Worm (Caenorhabditis elegans): ENCODE results near the gene F07B10.7.

F07B10.7 gene

ce11 chrV:11251798-11252197, 8.7 kb downstream of the F07B10.7 start (continued):
- TF ChIP-seq cebp-1 (GFP tag; IDR thresholded peaks at IDR 0.05) (no peak), cebp-1 (tag; optimal IDR thresholded peaks at IDR 0.05) (no peak), bed-1 (GFP tag; IDR thresholded peaks at IDR 0.05) (no peak)

- no peak for TF ChIP-seq repo-1 (tag; optimal IDR thresholded peaks at IDR 0.05)
- TF ChIP-seq F23B12.7 (tag; optimal IDR thresholded peaks at IDR 0.05; ENCODE audit: insufficient read depth) = no peak
- no peak for TF ChIP-seq mxl-1 (tag; optimal IDR thresholded peaks at IDR 0.05)
- TF ChIP-seq madf-6 (GFP tag; IDR thresholded peaks at IDR 0.05) = no peak
- TF ChIP-seq snpc-3.4 (tag; optimal IDR thresholded peaks at IDR 0.05) = no peak
Observed at ce11 chrV:11250735-11251134, 9.8 kb downstream of the F07B10.7 start, which contains the start of gene T19B10.12. Gene T19B10.12, plus strand, starts transcription at chrV:11251035.

ce11 chrV:11247846-11248245, 12.7 kb downstream of the F07B10.7 start, which contains the start of gene mam-4:
Gene mam-4, plus strand, starts transcription at chrV:11248146.
- TF ChIP-seq ceh-100 (GFP tag; IDR thresholded peaks at IDR 0.05) = no peak
- no peak for TF ChIP-seq F57A8.1 (GFP tag; optimal IDR thresholded peaks at IDR 0.05)
- TF ChIP-seq hsf-1 (GFP tag; IDR thresholded peaks at IDR 0.05) = no peak
- no peak for TF ChIP-seq nfya-1 (tag; optimal IDR thresholded peaks at IDR 0.05; ENCODE audit: borderline replicate concordance, insufficient read depth)
- no peak for TF ChIP-seq snpc-1.3 (tag; optimal IDR thresholded peaks at IDR 0.05; ENCODE audit: insufficient read depth)
- no peak for TF ChIP-seq ccch-3 (GFP tag; optimal IDR thresholded peaks at IDR 0.05)
- TF ChIP-seq Y95B8A.8 (GFP tag; IDR thresholded peaks at IDR 0.05) = no peak
- TF ChIP-seq rcor-1 (GFP tag; IDR thresholded peaks at IDR 0.05) = no peak
- TF ChIP-seq mel-28 (tag; optimal IDR thresholded peaks at IDR 0.05; ENCODE audit: borderline replicate concordance) = no peak
- no peak for TF ChIP-seq akir-1 (GFP tag; optimal IDR thresholded peaks at IDR 0.05)
- TF ChIP-seq egl-44 (GFP tag; IDR thresholded peaks at IDR 0.05) = no peak
- TF ChIP-seq sea-2 (GFP tag; IDR thresholded peaks at IDR 0.05) = no peak

- TF ChIP-seq akir-1 (GFP tag; optimal IDR thresholded peaks at IDR 0.05) = no peak
- TF ChIP-seq snpc-3.4 (tag; optimal IDR thresholded peaks at IDR 0.05) = no peak
- no peak for TF ChIP-seq ztf-3 (GFP tag; optimal IDR thresholded peaks at IDR 0.05)
- no peak for TF ChIP-seq snpc-4 (GFP tag; optimal IDR thresholded peaks at IDR 0.05)
- no peak for TF ChIP-seq snpc-4 (tag; optimal IDR thresholded peaks at IDR 0.05)
- no peak for TF ChIP-seq F57C9.4 (tag; optimal IDR thresholded peaks at IDR 0.05)
- no peak for TF ChIP-seq lin-54 (GFP tag; optimal IDR thresholded peaks at IDR 0.05)
- TF ChIP-seq ztf-25 (GFP tag; IDR thresholded peaks at IDR 0.05) = no peak
- no peak for TF ChIP-seq unc-62 (GFP tag; optimal IDR thresholded peaks at IDR 0.05)
- no peak for TF ChIP-seq F39B2.1 (GFP tag; IDR thresholded peaks at IDR 0.05)
- no peak for TF ChIP-seq athp-1 (tag; optimal IDR thresholded peaks at IDR 0.05)
- no peak for TF ChIP-seq zfh-2 (GFP tag; conservative IDR thresholded peaks at IDR 0.05)
- TF ChIP-seq mel-28 (tag; optimal IDR thresholded peaks at IDR 0.05; ENCODE audit: borderline replicate concordance) = no peak
- TF ChIP-seq nhr-120 (GFP tag; IDR thresholded peaks at IDR 0.05) = no peak
- TF ChIP-seq Y53F4B.3 (GFP tag; IDR thresholded peaks at IDR 0.05) = no peak
- TF ChIP-seq ceh-79 (tag; optimal IDR thresholded peaks at IDR 0.05) = no peak
- TF ChIP-seq lir-1 (GFP tag; conservative IDR thresholded peaks at IDR 0.05) = no peak
- TF ChIP-seq egrh-3 (GFP tag; IDR thresholded peaks at IDR 0.05) = no peak
- TF ChIP-seq mxl-1 (tag; optimal IDR thresholded peaks at IDR 0.05) = no peak
- TF ChIP-seq F55B11.4 (tag; optimal IDR thresholded peaks at IDR 0.05; ENCODE audit: borderline replicate concordance, insufficient read depth) = no peak
Observed at ce11 chrV:11245029-11245428, 15.5 kb downstream of the F07B10.7 start.
